Fruit fly (Drosophila melanogaster): ENCODE measurements around the gene CG42264.
A peak's percentile ranks its signal among the peaks of the same experiment; 100 is the strongest.

Gene CG42264

dm6 chrX:5764001-5764892, 12.2 kb downstream of the CG42264 start, which contains the start of the genes MAPk-Ak2 and CG42699 (continued):
- peak; percentile 71 for TF ChIP-seq CG11723 (GFP tag; optimal IDR thresholded peaks at IDR 0.05)
- TF ChIP-seq pita (GFP tag; optimal IDR thresholded peaks at IDR 0.05) = no peak
- no peak for TF ChIP-seq pan (optimal IDR thresholded peaks at IDR 0.05)
- TF ChIP-seq pan (GFP tag; optimal IDR thresholded peaks at IDR 0.05 in 1 of 2, IDR thresholded peaks at IDR 0.05 in 1 of 2) = peak in 1 of 2 experiments; percentile 69
- no peak for TF ChIP-seq Chrac-16 (GFP tag; optimal IDR thresholded peaks at IDR 0.05)
- peak; percentile 58 for TF ChIP-seq CG17829 (tag; optimal IDR thresholded peaks at IDR 0.05)
- peak; percentile 14 for TF ChIP-seq CG17802 (tag; optimal IDR thresholded peaks at IDR 0.05)
- TF ChIP-seq ash1 (GFP tag; optimal IDR thresholded peaks at IDR 0.05) = peak; percentile 84
- TF ChIP-seq CG9727 (GFP tag; optimal IDR thresholded peaks at IDR 0.05) = peak; percentile 83
- no peak for TF ChIP-seq cad (GFP tag; optimal IDR thresholded peaks at IDR 0.05)
- peak; percentile 76 for TF ChIP-seq Mes4 (GFP tag; optimal IDR thresholded peaks at IDR 0.05)
- TF ChIP-seq H2.0 (GFP tag; IDR thresholded peaks at IDR 0.05) = no peak
- TF ChIP-seq pum (GFP tag; optimal IDR thresholded peaks at IDR 0.05) = peak; percentile 45
- peak; percentile 93 for TF ChIP-seq MTF-1 (GFP tag; optimal IDR thresholded peaks at IDR 0.05; ENCODE audit: borderline replicate concordance)
- 0 out of 2 replicates have a peak, but pooled peaks have one; percentile 18 for TF ChIP-seq hbn (GFP tag; IDR thresholded peaks at IDR 0.05; ENCODE audit: partially characterized antibody)
- no peak for TF ChIP-seq Doc2 (GFP tag; IDR thresholded peaks at IDR 0.05)
- 0 out of 3 replicates have a peak, but pooled peaks have one; percentile 40 for TF ChIP-seq zen2 (GFP tag; IDR thresholded peaks at IDR 0.05; ENCODE audit: partially characterized antibody)
- peak; percentile 79 for TF ChIP-seq fd3F (GFP tag; optimal IDR thresholded peaks at IDR 0.05)
- peak; percentile 70; the same call in 2 of the 3 replicates for TF ChIP-seq CG17361 (GFP tag; IDR thresholded peaks at IDR 0.05)
- TF ChIP-seq NFAT (GFP tag; IDR thresholded peaks at IDR 0.05) = peak; percentile 72
- TF ChIP-seq Trl (optimal IDR thresholded peaks at IDR 0.05) = no peak
- TF ChIP-seq Trl (GFP tag; optimal IDR thresholded peaks at IDR 0.05) = peak; percentile 91
- TF ChIP-seq run (tag; optimal IDR thresholded peaks at IDR 0.05) = peak; percentile 62
- TF ChIP-seq CG12391 (tag; optimal IDR thresholded peaks at IDR 0.05) = peak; percentile 43
- TF ChIP-seq Mad (GFP tag; optimal IDR thresholded peaks at IDR 0.05) = peak; percentile 49
- no peak for TF ChIP-seq corto (GFP tag; optimal IDR thresholded peaks at IDR 0.05)
- TF ChIP-seq NfI (GFP tag; optimal IDR thresholded peaks at IDR 0.05) = peak; percentile 76
- peak; percentile 79 for TF ChIP-seq CG6791 (GFP tag; IDR thresholded peaks at IDR 0.05; ENCODE audit: partially characterized antibody)
- TF ChIP-seq CG18476 (GFP tag; optimal IDR thresholded peaks at IDR 0.05) = peak; percentile 49
- peak; percentile 77 for TF ChIP-seq CG15011 (GFP tag; optimal IDR thresholded peaks at IDR 0.05)
- no peak for TF ChIP-seq CG8765 (GFP tag; IDR thresholded peaks at IDR 0.05)
- no peak for TF ChIP-seq bigmax (GFP tag; optimal IDR thresholded peaks at IDR 0.05)
- peak; percentile 61 for TF ChIP-seq CG11504 (tag; optimal IDR thresholded peaks at IDR 0.05)
- peak; percentile 61 for TF ChIP-seq Sin3A (optimal IDR thresholded peaks at IDR 0.05)
- peak; percentile 15 for TF ChIP-seq twi (tag; optimal IDR thresholded peaks at IDR 0.05)
- TF ChIP-seq z (GFP tag; IDR thresholded peaks at IDR 0.05) = peak; percentile 61; the same call in 1 of the 3 replicates
- peak; percentile 90 for TF ChIP-seq ci (GFP tag; IDR thresholded peaks at IDR 0.05)
- TF ChIP-seq ase (GFP tag; IDR thresholded peaks at IDR 0.05) = no peak
- TF ChIP-seq CTCF (GFP tag; optimal IDR thresholded peaks at IDR 0.05) = peak; percentile 7
- TF ChIP-seq Drgx (GFP tag; IDR thresholded peaks at IDR 0.05) = no peak
- peak; percentile 52 for TF ChIP-seq CG14965 (GFP tag; optimal IDR thresholded peaks at IDR 0.05; ENCODE audit: borderline replicate concordance)
- peak; percentile 75 for TF ChIP-seq pb (GFP tag; optimal IDR thresholded peaks at IDR 0.05)
- peak; percentile 19; the same call in 1 of the 3 replicates for TF ChIP-seq CG11093 (GFP tag; IDR thresholded peaks at IDR 0.05)
- TF ChIP-seq cas (GFP tag; IDR thresholded peaks at IDR 0.05) = no peak
- peak; percentile 63 for TF ChIP-seq CG18262 (tag; optimal IDR thresholded peaks at IDR 0.05)
- no peak for TF ChIP-seq CG31388 (GFP tag; optimal IDR thresholded peaks at IDR 0.05)
- TF ChIP-seq Gsc (GFP tag; IDR thresholded peaks at IDR 0.05) = no peak
- TF ChIP-seq Bgb (GFP tag; IDR thresholded peaks at IDR 0.05; ENCODE audit: partially characterized antibody) = peak; percentile 72
- TF ChIP-seq CG12071 (GFP tag; optimal IDR thresholded peaks at IDR 0.05) = peak; percentile 83
- peak; percentile 80 for TF ChIP-seq CG7556 (GFP tag; optimal IDR thresholded peaks at IDR 0.05)
